Worm (Caenorhabditis elegans) whole organism, early embryonic: Measurements from ENCODE around the gene hrpu-2.

Experiments used
- aly-1 ChIP-seq: sonication (generic microtip); optimal IDR thresholded peaks from 2 replicates; lab custom pipeline; 2016; ENCODE audit warnings: missing genetic modification characterization, missing compliant biosample characterization
- ama-1 ChIP-seq: fragments of 150-350 bp; optimal IDR thresholded peaks from 2 replicates; lab custom pipeline; 2014
- flt-1 ChIP-seq: fragments of 200-800 bp; sonication (Bioruptor generic); IDR thresholded peaks from 2 replicates; pipeline ENCODE4 v1.3.6; 2022; ENCODE audit warnings: missing genetic modification characterization, missing compliant biosample characterization
- hmg-4 ChIP-seq: fragments of 200-800 bp; sonication (Bioruptor generic); optimal IDR thresholded peaks from 2 replicates; lab custom pipeline; 2018; ENCODE audit warnings: mild to moderate bottlenecking, missing genetic modification characterization, missing compliant biosample characterization

DNA sequence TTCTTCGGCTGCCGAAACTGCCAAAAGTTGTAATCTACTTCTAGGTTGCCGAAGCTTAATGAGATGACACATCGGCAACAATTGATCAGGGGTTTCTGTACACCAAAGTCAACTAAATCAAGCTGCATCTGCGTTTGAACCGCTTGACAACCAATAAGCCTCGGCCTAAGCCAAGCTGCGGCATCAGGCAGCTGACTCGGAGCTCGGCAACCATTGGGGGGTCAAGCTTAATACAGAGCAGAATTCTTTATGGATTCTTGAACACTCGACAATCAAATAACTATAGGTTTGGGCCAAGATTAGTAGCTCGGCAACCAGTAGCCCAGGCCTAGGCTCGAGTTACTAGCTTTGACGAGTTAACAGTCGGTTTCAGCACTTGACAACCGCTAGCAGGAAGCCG is 43.2 kb downstream of the hrpu-2 start:
- TF ChIP-seq flt-1 (GFP tag; lab: Robert Waterston, UW): no peak
- TF ChIP-seq ama-1 (lab: Kevin White, UChicago): no peak
- no peak for TF ChIP-seq aly-1 (tag; lab: Kevin White, UChicago)
- TF ChIP-seq hmg-4: no peak
